Fruit fly (Drosophila melanogaster) whole organism, prepupa: ENCODE measurements around the gene cac.

Source experiments
- CG8632 ChIP-seq: fragments of 200-800 bp; sonication (Bioruptor generic); optimal IDR thresholded peaks from 3 replicates; lab custom pipeline; 2016; ENCODE audit warnings: missing biosample characterization, missing genetic modification characterization
- CG9139 ChIP-seq: fragments of 200-800 bp; sonication (Bioruptor generic); optimal IDR thresholded peaks from 3 replicates; lab custom pipeline; 2017; ENCODE audit warnings: missing biosample characterization, mild to moderate bottlenecking, missing genetic modification characterization

DNA sequence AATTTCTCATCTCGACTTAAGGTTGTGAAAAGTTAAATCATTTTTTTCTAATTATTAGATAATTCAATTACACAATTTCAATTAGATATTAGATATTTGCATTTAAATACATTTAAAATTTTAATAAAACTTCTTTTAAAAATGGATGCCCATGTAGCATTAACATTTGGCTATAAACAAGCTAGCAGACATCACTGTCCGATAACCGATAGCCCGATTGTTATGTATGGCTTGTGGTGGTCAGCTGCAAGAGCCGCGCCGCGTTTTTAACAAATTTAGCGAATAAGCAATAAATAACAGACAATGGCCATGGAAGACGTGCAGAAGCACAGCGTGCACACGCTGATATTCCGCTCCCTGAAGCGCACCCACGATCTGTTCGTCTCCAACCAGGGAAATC is 36.0 kb upstream of the cac start, which contains the start of gene Tango4:
- no peak for TF ChIP-seq CG9139 (GFP tag; lab: Kevin White, UChicago)
- TF ChIP-seq CG8632 (GFP tag; lab: Kevin White, UChicago): no peak
